Worm (Caenorhabditis elegans) whole organism, early embryonic: Measurements from ENCODE around the gene W01C8.5.

ENCODE experiments used
- ama-1 ChIP-seq: fragments of 150-350 bp; optimal IDR thresholded peaks from 2 replicates; lab custom pipeline; 2014
- ceh-13 ChIP-seq: fragments of 200-800 bp; sonication (Bioruptor generic); optimal IDR thresholded peaks from 2 replicates; lab custom pipeline; 2018; ENCODE audit warnings: mild to moderate bottlenecking, missing genetic modification characterization, missing compliant biosample characterization
- ceh-36 ChIP-seq: sonication (generic microtip); optimal IDR thresholded peaks from 2 replicates; lab custom pipeline; 2016; ENCODE audit warnings: missing genetic modification characterization, inconsistent platforms, missing compliant biosample characterization
- ets-7 ChIP-seq: sonication (generic microtip); optimal IDR thresholded peaks from 2 replicates; lab custom pipeline; 2016; ENCODE audit warnings: missing genotype, missing genetic modification characterization, missing compliant biosample characterization
- hnd-1 ChIP-seq: sonication (generic microtip); optimal IDR thresholded peaks from 2 replicates; lab custom pipeline; 2016; ENCODE audit warnings: missing genetic modification characterization, missing compliant biosample characterization
- sea-1 ChIP-seq: fragments of 200-800 bp; sonication (Bioruptor generic); conservative IDR thresholded peaks from 2 replicates; pipeline ENCODE4 v1.3.6; 2022; ENCODE audit warnings: missing genetic modification characterization, missing compliant biosample characterization
- tbx-37 ChIP-seq: fragments of 200-800 bp; sonication (Bioruptor generic); conservative IDR thresholded peaks from 2 replicates; pipeline ENCODE4 v1.3.6; 2022; ENCODE audit warnings: missing genetic modification reagents, missing genetic modification characterization, missing compliant biosample characterization

DNA sequence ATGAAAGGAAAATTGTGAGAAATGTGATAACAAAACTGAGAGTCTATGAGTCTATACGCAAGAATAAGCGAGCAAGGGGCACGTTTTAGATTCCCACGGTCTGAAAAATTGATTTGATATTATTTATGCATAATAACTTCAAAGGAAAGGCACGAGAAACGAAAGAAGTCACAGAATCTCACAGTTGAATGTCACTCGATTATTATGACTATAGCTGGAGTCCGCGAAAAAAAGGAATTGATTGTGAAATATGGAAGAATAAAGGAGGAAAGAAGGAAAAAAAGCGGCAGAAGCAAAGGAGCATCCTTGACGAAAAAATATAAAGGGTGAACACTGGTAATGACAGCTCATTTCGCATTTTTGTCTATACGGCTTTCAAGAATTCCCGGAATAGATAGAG lies 13.5 kb upstream of the W01C8.5 start, which contains the start of gene cat-1:
- TF ChIP-seq hnd-1 (tag; lab: Kevin White, UChicago) (no peak), tbx-37 (no peak), ceh-13 (GFP tag; lab: Kevin White, UChicago) (no peak), ama-1 (lab: Kevin White, UChicago) (no peak), ceh-36 (tag; lab: Kevin White, UChicago) (no peak), ets-7 (no peak), sea-1 (no peak)
